Worm (Caenorhabditis elegans) whole organism, late embryonic: ENCODE results near the gene uso-1.
A peak's percentile ranks its signal among the peaks of the same experiment; 100 is the strongest.
"Not testable (repeated sequence)": the region's sequence is repeated elsewhere in the genome, so short reads cannot be mapped to it uniquely, and the experiment has no call there.

Source experiments
- C08G9.2 ChIP-seq: sonication (generic microtip); optimal IDR thresholded peaks from 2 replicates; lab custom pipeline; 2016; ENCODE audit warnings: mild to moderate bottlenecking, missing genetic modification characterization, moderate library complexity, missing compliant biosample characterization
- C38D4.7 ChIP-seq: fragments of 200-800 bp; sonication (Bioruptor generic); optimal IDR thresholded peaks from 2 replicates; lab custom pipeline; 2018; ENCODE audit warnings: mild to moderate bottlenecking, missing genetic modification characterization, moderate library complexity, missing compliant biosample characterization
- K02D7.2 ChIP-seq: sonication (generic microtip); optimal IDR thresholded peaks from 2 replicates; lab custom pipeline; 2017; ENCODE audit warnings: mild to moderate bottlenecking, missing genetic modification characterization, missing compliant biosample characterization
- Y22D7AL.16 ChIP-seq: sonication (generic microtip); optimal IDR thresholded peaks from 2 replicates; lab custom pipeline; 2016; ENCODE audit warnings: missing genetic modification characterization, missing compliant biosample characterization
- ceh-14 ChIP-seq: sonication (generic microtip); optimal IDR thresholded peaks from 2 replicates; lab custom pipeline; 2016; ENCODE audit warnings: missing genotype, missing genetic modification characterization, missing compliant biosample characterization
- ceh-19 ChIP-seq: fragments of 200-800 bp; sonication (Bioruptor generic); optimal IDR thresholded peaks from 2 replicates; lab custom pipeline; 2018; ENCODE audit warnings: mild to moderate bottlenecking, missing genetic modification characterization, missing compliant biosample characterization
- ceh-30 ChIP-seq: fragments of 150-350 bp; optimal IDR thresholded peaks from 2 replicates; lab custom pipeline; 2014; ENCODE audit warnings: missing biosample characterization, missing genetic modification characterization
- ceh-34 ChIP-seq: sonication (generic microtip); optimal IDR thresholded peaks from 2 replicates; lab custom pipeline; 2016; ENCODE audit warnings: mild to moderate bottlenecking, missing genetic modification characterization, missing compliant biosample characterization
- ceh-45 ChIP-seq: fragments of 200-800 bp; sonication (Bioruptor generic); IDR thresholded peaks from 2 replicates; pipeline ENCODE4 v1.3.6; 2022; ENCODE audit warnings: missing genetic modification reagents, missing genetic modification characterization, missing compliant biosample characterization
- ceh-48 ChIP-seq: sonication (generic microtip); optimal IDR thresholded peaks from 2 replicates; lab custom pipeline; 2016; ENCODE audit warnings: missing genetic modification characterization, inconsistent platforms, missing compliant biosample characterization
- ceh-6 ChIP-seq: fragments of 200-800 bp; sonication (Bioruptor generic); optimal IDR thresholded peaks from 2 replicates; lab custom pipeline; 2018; ENCODE audit warnings: mild to moderate bottlenecking, missing genetic modification characterization, missing compliant biosample characterization
- ceh-9 ChIP-seq: sonication (generic microtip); optimal IDR thresholded peaks from 2 replicates; lab custom pipeline; 2016; ENCODE audit warnings: mild to moderate bottlenecking, missing genetic modification characterization, inconsistent platforms, missing compliant biosample characterization
- dve-1 ChIP-seq: sonication (generic microtip); optimal IDR thresholded peaks from 2 replicates; lab custom pipeline; 2017; ENCODE audit warnings: antibody characterized with exemption, mild to moderate bottlenecking, missing genetic modification characterization, missing compliant biosample characterization
- elt-2 ChIP-seq: sonication (generic microtip); optimal IDR thresholded peaks from 2 replicates; lab custom pipeline; 2016; ENCODE audit warnings: missing genetic modification reagents, missing genetic modification characterization, missing compliant biosample characterization
- elt-4 ChIP-seq: sonication (generic microtip); optimal IDR thresholded peaks from 2 replicates; lab custom pipeline; 2016; ENCODE audit warnings: missing genetic modification characterization, missing compliant biosample characterization
- ets-4 ChIP-seq: sonication (generic microtip); optimal IDR thresholded peaks from 2 replicates; lab custom pipeline; 2016; ENCODE audit warnings: missing genetic modification characterization, missing compliant biosample characterization
- fax-1 ChIP-seq: sonication (generic microtip); optimal IDR thresholded peaks from 2 replicates; lab custom pipeline; 2016; ENCODE audit warnings: missing genotype, missing genetic modification characterization, missing compliant biosample characterization
- fkh-10 ChIP-seq: fragments of 150-350 bp; optimal IDR thresholded peaks from 2 replicates; lab custom pipeline; 2014; ENCODE audit warnings: missing biosample characterization, missing genetic modification reagents, missing genetic modification characterization
- gmeb-2 ChIP-seq: sonication (generic microtip); optimal IDR thresholded peaks from 2 replicates; lab custom pipeline; 2016; ENCODE audit warnings: missing genetic modification characterization, inconsistent platforms, missing compliant biosample characterization
- hlh-13 ChIP-seq: fragments of 200-800 bp; sonication (Bioruptor generic); optimal IDR thresholded peaks from 2 replicates; lab custom pipeline; 2018; ENCODE audit warnings: mild to moderate bottlenecking, missing genetic modification characterization, missing compliant biosample characterization
- hlh-15 ChIP-seq: sonication (generic microtip); optimal IDR thresholded peaks from 2 replicates; lab custom pipeline; 2016; ENCODE audit warnings: missing genetic modification characterization, missing compliant biosample characterization
- hlh-30 ChIP-seq: sonication (generic microtip); optimal IDR thresholded peaks from 2 replicates; lab custom pipeline; 2017; ENCODE audit warnings: antibody characterized with exemption, missing genetic modification characterization, missing compliant biosample characterization; ENCODE audit not compliant: insufficient read depth
- hlh-8 ChIP-seq: sonication (generic microtip); optimal IDR thresholded peaks from 2 replicates; lab custom pipeline; 2016; ENCODE audit warnings: missing genotype, missing genetic modification characterization, missing compliant biosample characterization
- lim-6 ChIP-seq: sonication (generic microtip); optimal IDR thresholded peaks from 2 replicates; lab custom pipeline; 2016; ENCODE audit warnings: missing genetic modification characterization, missing compliant biosample characterization
- mec-3 ChIP-seq: sonication (generic microtip); optimal IDR thresholded peaks from 2 replicates; lab custom pipeline; 2016; ENCODE audit warnings: borderline replicate concordance, missing genetic modification characterization, missing compliant biosample characterization
- nhr-11 ChIP-seq: fragments of 150-350 bp; optimal IDR thresholded peaks from 2 replicates; lab custom pipeline; 2014; ENCODE audit warnings: missing biosample characterization, missing genetic modification characterization
- nhr-232 ChIP-seq: sonication (generic microtip); optimal IDR thresholded peaks from 2 replicates; lab custom pipeline; 2016; ENCODE audit warnings: missing genetic modification characterization, missing compliant biosample characterization
- odd-2 ChIP-seq: sonication (generic microtip); optimal IDR thresholded peaks from 2 replicates; lab custom pipeline; 2017; ENCODE audit warnings: antibody characterized with exemption, mild to moderate bottlenecking, missing genetic modification characterization, missing compliant biosample characterization
- pat-9 ChIP-seq: fragments of 200-800 bp; sonication (Bioruptor generic); optimal IDR thresholded peaks from 2 replicates; lab custom pipeline; 2018; ENCODE audit warnings: mild to moderate bottlenecking, missing genetic modification characterization, moderate library complexity, missing compliant biosample characterization
- pha-4 ChIP-seq: fragments of 150-350 bp; optimal IDR thresholded peaks from 2 replicates; lab custom pipeline; 2018; ENCODE audit warnings: missing biosample characterization, missing genetic modification reagents, missing genetic modification characterization
- pros-1 ChIP-seq: fragments of 150-350 bp; optimal IDR thresholded peaks from 2 replicates; lab custom pipeline; 2014; ENCODE audit warnings: missing biosample characterization, missing genetic modification reagents, missing genetic modification characterization
- rnt-1 ChIP-seq: sonication (generic microtip); optimal IDR thresholded peaks from 2 replicates; lab custom pipeline; 2016; ENCODE audit warnings: missing genetic modification characterization, missing compliant biosample characterization
- sox-4 ChIP-seq: sonication (generic microtip); optimal IDR thresholded peaks from 2 replicates; lab custom pipeline; 2017; ENCODE audit warnings: mild to moderate bottlenecking, missing genetic modification characterization, inconsistent platforms, missing compliant biosample characterization
- syd-9 ChIP-seq: sonication (generic microtip); optimal IDR thresholded peaks from 2 replicates; lab custom pipeline; 2016; ENCODE audit warnings: mild to moderate bottlenecking, missing genetic modification characterization, moderate library complexity, missing compliant biosample characterization
- tbx-2 ChIP-seq: sonication (generic microtip); optimal IDR thresholded peaks from 2 replicates; lab custom pipeline; 2016; ENCODE audit warnings: missing genetic modification characterization, missing compliant biosample characterization
- unc-3 ChIP-seq, 2 experiments: fragments of 200-800 bp in 1 of 2; sonication (Bioruptor generic) in 1 of 2; sonication (generic microtip) in 1 of 2; conservative IDR thresholded peaks in 1 of 2; optimal IDR thresholded peaks in 1 of 2; 2 replicates each; pipeline versions ENCODE4 v1.3.6 to Lab custom; 2016 to 2022; ENCODE audit warnings: missing compliant biosample characterization in 2 of 2, missing genetic modification characterization in 2 of 2, missing genetic modification reagents in 1 of 2

The uso-1 gene

DNA sequence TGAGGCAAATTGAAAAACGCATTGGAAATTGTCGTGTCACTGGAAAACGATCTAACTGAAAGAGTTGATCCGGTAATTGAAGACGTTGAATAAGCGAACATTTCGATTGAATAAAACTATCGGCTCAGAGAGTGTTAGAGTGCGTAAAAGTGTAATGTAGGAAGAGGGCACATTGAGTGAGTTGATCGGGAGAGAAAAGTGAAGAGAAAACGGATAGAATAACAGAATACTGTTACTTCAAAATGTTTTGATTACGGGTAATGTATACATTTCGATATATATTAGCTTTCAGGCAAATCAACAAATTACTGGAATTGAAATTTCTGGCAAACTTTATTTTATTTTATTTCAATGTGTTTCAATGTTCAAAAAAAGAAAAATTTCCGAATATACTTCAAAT is at the start of gene uso-1:
uso-1 (minus strand) TSS at position 101 of the 400 bp plus-strand sequence.
- TF ChIP-seq elt-2 (tag; lab: Kevin White, UChicago), result no peak
- TF ChIP-seq ceh-48 (tag; lab: Kevin White, UChicago), result no peak
- TF ChIP-seq K02D7.2, result no peak
- no peak for TF ChIP-seq hlh-15
- no peak for TF ChIP-seq C38D4.7 (GFP tag; lab: Kevin White, UChicago)
- TF ChIP-seq pros-1 (tag; lab: Kevin White, UChicago), result no peak
- TF ChIP-seq dve-1, result no peak
- no peak for TF ChIP-seq nhr-11 (tag; lab: Kevin White, UChicago)
- TF ChIP-seq nhr-232 (tag; lab: Kevin White, UChicago), result no peak
- TF ChIP-seq ceh-6 (GFP tag; lab: Kevin White, UChicago), result no peak
- no peak for TF ChIP-seq hlh-8
- TF ChIP-seq pat-9 (tag; lab: Kevin White, UChicago), result no peak
- TF ChIP-seq ceh-34 (tag; lab: Kevin White, UChicago), result no peak

DNA sequence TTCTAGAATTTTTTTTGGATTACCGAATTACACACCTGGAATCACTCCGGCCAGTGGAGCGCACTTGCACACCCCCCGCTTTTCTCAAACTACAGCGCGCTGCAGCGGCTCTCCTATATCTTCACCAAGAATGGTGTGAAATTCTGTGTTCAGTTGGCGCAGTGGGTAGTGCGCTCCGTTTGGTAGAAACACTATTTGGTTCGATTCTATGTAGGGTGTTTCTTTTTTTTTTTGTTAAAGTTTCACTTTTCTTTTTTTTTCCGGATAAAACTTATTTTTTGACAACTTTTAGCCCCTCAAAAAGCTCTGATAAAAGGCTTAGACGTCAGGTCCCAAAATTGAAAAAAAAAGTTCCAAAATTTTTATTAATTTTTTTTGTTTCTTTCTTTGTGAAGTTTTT is 49.5 kb upstream of the uso-1 start:
- 0 out of 2 replicates have a peak, but pooled peaks have one; percentile 19 for TF ChIP-seq unc-3 (GFP tag; conservative IDR thresholded peaks at IDR 0.05; lab: Robert Waterston, UW)
- not testable (repeated sequence) for TF ChIP-seq unc-3 (tag; optimal IDR thresholded peaks at IDR 0.05; lab: Kevin White, UChicago)

DNA sequence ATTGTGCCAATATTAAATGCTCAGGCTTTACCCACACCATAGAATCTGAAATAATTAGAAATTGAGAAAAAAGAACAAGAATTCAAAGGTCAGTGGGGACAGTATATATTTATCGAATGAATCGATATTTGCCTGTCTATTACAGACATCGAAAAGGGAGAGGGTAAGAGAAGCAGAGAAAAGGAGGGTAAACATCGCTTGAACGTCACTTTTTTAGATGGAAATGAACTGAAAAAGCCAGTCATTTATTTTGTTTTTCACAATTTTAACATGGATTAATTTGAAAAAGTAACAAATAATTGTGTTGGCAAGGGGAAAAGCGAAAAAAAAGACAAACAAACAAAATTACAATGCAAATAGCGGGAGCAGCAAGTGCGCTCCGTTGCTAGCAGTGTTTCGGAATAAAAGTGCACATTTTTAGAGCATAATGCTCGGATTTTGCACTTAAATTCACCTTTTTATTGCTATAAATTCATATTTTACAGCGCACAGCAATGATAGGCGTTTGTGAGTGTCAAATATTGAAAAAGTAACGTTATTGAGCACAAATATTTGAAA is 48.3 kb upstream of the uso-1 start, which contains the start of gene tbc-9:
tbc-9 (minus strand) TSS at position 51 of the 558 bp plus-strand sequence.
- TF ChIP-seq hlh-30 (tag; lab: Kevin White, UChicago) (no peak), ceh-19 (GFP tag; lab: Kevin White, UChicago) (no peak), ceh-14 (tag; lab: Kevin White, UChicago) (no peak), ceh-9 (tag; lab: Kevin White, UChicago) (no peak), ceh-45 (GFP tag; lab: Robert Waterston, UW) (no peak), pha-4 (tag; lab: Kevin White, UChicago) (no peak), gmeb-2 (no peak), ceh-6 (GFP tag; lab: Kevin White, UChicago) (no peak), C08G9.2 (tag; lab: Kevin White, UChicago) (no peak), fkh-10 (GFP tag; lab: Kevin White, UChicago) (no peak), sox-4 (no peak), rnt-1 (no peak), ceh-34 (tag; lab: Kevin White, UChicago) (no peak), Y22D7AL.16 (tag; lab: Kevin White, UChicago) (no peak), C38D4.7 (GFP tag; lab: Kevin White, UChicago) (no peak), lim-6 (tag; lab: Kevin White, UChicago) (no peak), pat-9 (tag; lab: Kevin White, UChicago) (no peak), ets-4 (tag; lab: Kevin White, UChicago) (no peak), mec-3 (no peak), hlh-15 (no peak)

DNA sequence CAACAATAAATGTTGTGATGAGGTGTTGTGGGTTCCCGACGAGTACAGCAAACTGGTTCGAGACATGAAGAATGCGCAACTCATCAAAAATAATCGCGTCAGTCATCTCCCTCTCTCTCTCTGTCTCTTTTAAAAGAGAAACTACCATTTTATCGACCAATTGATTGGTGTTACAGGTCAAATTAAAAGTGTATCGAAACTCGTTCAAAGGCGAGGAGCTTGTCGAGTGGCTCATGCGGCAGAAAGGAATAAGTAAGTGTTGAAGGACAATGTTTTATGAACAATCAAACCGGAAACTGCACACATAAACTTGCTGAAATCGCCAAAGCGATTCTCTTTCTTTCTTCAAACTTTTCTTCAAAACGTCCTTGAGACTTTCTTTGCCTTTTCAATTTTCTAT is 39.1 kb upstream of the uso-1 start:
- TF ChIP-seq K02D7.2 (no peak), tbx-2 (no peak), pha-4 (tag; lab: Kevin White, UChicago) (no peak), sox-4 (no peak), fax-1 (tag; lab: Kevin White, UChicago) (no peak), elt-4 (tag; lab: Kevin White, UChicago) (no peak), hlh-13 (no peak), ceh-30 (tag; lab: Kevin White, UChicago) (no peak), odd-2 (no peak), syd-9 (tag; lab: Kevin White, UChicago) (no peak), Y22D7AL.16 (tag; lab: Kevin White, UChicago) (no peak)
